Worm (Caenorhabditis elegans): ENCODE data around the gene K07F5.22.

DNA sequence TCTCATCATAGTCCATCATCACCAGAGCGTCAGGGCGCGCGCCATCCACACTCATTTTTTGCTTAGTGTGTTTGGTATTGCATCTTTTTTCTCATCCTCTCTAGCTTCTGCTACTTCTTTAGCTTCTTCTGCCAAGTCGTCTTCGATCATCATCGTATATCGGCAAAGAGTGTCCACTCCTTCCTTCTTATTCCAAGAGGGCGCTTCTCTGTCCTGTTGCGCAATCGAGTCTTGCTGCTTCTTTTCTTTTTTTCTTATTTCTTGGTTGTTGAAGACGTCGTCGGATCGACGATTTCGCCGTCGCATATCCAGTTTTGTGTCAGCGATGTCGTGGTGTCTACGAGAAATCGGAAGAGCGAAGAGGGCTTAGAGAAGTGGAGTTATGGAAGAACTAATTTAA lies 48.2 kb downstream of the K07F5.22 start:
- TF ChIP-seq ces-1 (GFP tag; optimal IDR thresholded peaks at IDR 0.05) (no peak), mab-5 (tag; optimal IDR thresholded peaks at IDR 0.05) (no peak), unc-39 (tag; optimal IDR thresholded peaks at IDR 0.05) (no peak), bed-3 (GFP tag; optimal IDR thresholded peaks at IDR 0.05) (no peak), nhr-237 (tag; optimal IDR thresholded peaks at IDR 0.05) (no peak), blmp-1 (tag; optimal IDR thresholded peaks at IDR 0.05) (no peak), hlh-1 (tag; optimal IDR thresholded peaks at IDR 0.05) (no peak), tbx-8 (GFP tag; optimal IDR thresholded peaks at IDR 0.05) (no peak)
